Worm (Caenorhabditis elegans): ENCODE results near the gene Y37E11AM.2.

DNA sequence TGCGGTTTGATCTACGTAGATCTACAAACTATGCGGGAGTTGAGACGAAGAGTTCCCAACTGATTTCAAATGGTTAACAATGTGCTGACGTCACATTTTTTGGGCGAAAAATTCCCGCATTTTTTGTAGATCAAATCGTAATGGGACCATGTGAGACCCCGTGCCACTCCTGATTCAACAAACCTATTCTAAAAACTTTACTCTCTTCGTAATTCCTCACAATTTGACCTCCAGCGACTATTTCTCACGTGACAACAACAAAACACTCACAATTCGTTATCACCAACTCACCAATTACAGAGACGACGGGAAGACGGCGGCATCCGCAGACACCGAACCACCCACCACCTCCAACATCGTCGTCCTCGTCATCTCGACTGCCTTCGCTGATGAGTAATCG lies 18.5 kb upstream of the Y37E11AM.2 start, which contains the start of gene siah-1:
- no peak for TF ChIP-seq hnd-1 (tag; optimal IDR thresholded peaks at IDR 0.05)
- TF ChIP-seq B0310.2 (tag; optimal IDR thresholded peaks at IDR 0.05): no peak
- no peak for TF ChIP-seq ama-1 (optimal IDR thresholded peaks at IDR 0.05)
- TF ChIP-seq ceh-36 (tag; optimal IDR thresholded peaks at IDR 0.05): no peak
- no peak for TF ChIP-seq pes-1 (GFP tag; IDR thresholded peaks at IDR 0.05)
- TF ChIP-seq ceh-13 (GFP tag; optimal IDR thresholded peaks at IDR 0.05): no peak
- no peak for TF ChIP-seq hmg-4 (GFP tag; optimal IDR thresholded peaks at IDR 0.05)
- no peak for TF ChIP-seq F13C5.2 (tag; optimal IDR thresholded peaks at IDR 0.05)
- TF ChIP-seq flt-1 (GFP tag; IDR thresholded peaks at IDR 0.05): no peak
- TF ChIP-seq tra-4 (tag; optimal IDR thresholded peaks at IDR 0.05): no peak
- no peak for TF ChIP-seq sea-1 (GFP tag; conservative IDR thresholded peaks at IDR 0.05)
- no peak for TF ChIP-seq hmbx-1 (tag; optimal IDR thresholded peaks at IDR 0.05)
- TF ChIP-seq tbx-11 (GFP tag; IDR thresholded peaks at IDR 0.05): no peak
- TF ChIP-seq ets-7 (tag; optimal IDR thresholded peaks at IDR 0.05): no peak

All from whole organism, early embryonic.